Fruit fly (Drosophila melanogaster) whole organism, embryonic: ENCODE measurements around the gene CG18810.

Experiments
- Aef1 ChIP-seq: fragments of 200-800 bp; sonication (Bioruptor generic); IDR thresholded peaks from 3 replicates; pipeline ENCODE4 v1.3.6; 2022; ENCODE audit warnings: missing biosample characterization, missing genetic modification characterization
- CG10209 ChIP-seq: fragments of 200-800 bp; sonication (Bioruptor generic); optimal IDR thresholded peaks from 3 replicates; lab custom pipeline; 2017; ENCODE audit warnings: missing biosample characterization, mild to moderate bottlenecking, missing genetic modification characterization, missing genetic modification reagents
- CG11723 ChIP-seq: fragments of 200-800 bp; sonication (Bioruptor generic); optimal IDR thresholded peaks from 2 replicates; lab custom pipeline; 2017; ENCODE audit warnings: missing biosample characterization, mild to moderate bottlenecking, missing genetic modification characterization
- CG12391 ChIP-seq: fragments of 200-800 bp; sonication (Bioruptor generic); optimal IDR thresholded peaks from 3 replicates; lab custom pipeline; 2018; ENCODE audit warnings: missing biosample characterization, mild to moderate bottlenecking, missing genetic modification characterization, moderate library complexity
- CG13894 ChIP-seq: fragments of 200-800 bp; sonication (Bioruptor generic); optimal IDR thresholded peaks from 3 replicates; lab custom pipeline; 2018; ENCODE audit warnings: missing biosample characterization, mild to moderate bottlenecking, missing genetic modification characterization, moderate library complexity
- CG15696 ChIP-seq: fragments of 200-800 bp; sonication (Bioruptor generic); optimal IDR thresholded peaks from 2 replicates; lab custom pipeline; 2019; ENCODE audit warnings: missing biosample characterization, mild to moderate bottlenecking, missing genetic modification characterization, moderate library complexity
- CG16815 ChIP-seq: fragments of 200-800 bp; sonication (Bioruptor generic); optimal IDR thresholded peaks from 3 replicates; lab custom pipeline; 2017; ENCODE audit warnings: missing biosample characterization, mild to moderate bottlenecking, missing genetic modification characterization
- CG17385 ChIP-seq: fragments of 200-800 bp; sonication (Bioruptor generic); optimal IDR thresholded peaks from 3 replicates; lab custom pipeline; 2018; ENCODE audit warnings: missing biosample characterization, mild to moderate bottlenecking, missing genetic modification characterization
- CG17612 ChIP-seq: fragments of 200-800 bp; sonication (Bioruptor generic); IDR thresholded peaks from 2 replicates; pipeline ENCODE4 v1.3.6; 2022; ENCODE audit warnings: missing biosample characterization, missing genetic modification characterization
- CG1792 ChIP-seq: fragments of 200-800 bp; sonication (Bioruptor generic); optimal IDR thresholded peaks from 2 replicates; lab custom pipeline; 2016; ENCODE audit warnings: missing biosample characterization, missing genetic modification characterization
- CG2116 ChIP-seq: fragments of 200-800 bp; sonication (Bioruptor generic); optimal IDR thresholded peaks from 3 replicates; lab custom pipeline; 2018; ENCODE audit warnings: missing biosample characterization, mild to moderate bottlenecking, missing genetic modification characterization
- CG2678 ChIP-seq: fragments of 200-800 bp; sonication (Bioruptor generic); optimal IDR thresholded peaks from 3 replicates; lab custom pipeline; 2019; ENCODE audit warnings: missing biosample characterization, mild to moderate bottlenecking, missing genetic modification characterization, moderate library complexity
- CG2875 ChIP-seq: fragments of 200-800 bp; sonication (Bioruptor generic); optimal IDR thresholded peaks from 2 replicates; lab custom pipeline; 2017; ENCODE audit warnings: missing biosample characterization, mild to moderate bottlenecking, missing genetic modification characterization, missing genetic modification reagents
- CG34376 ChIP-seq: fragments of 200-800 bp; sonication (Bioruptor generic); optimal IDR thresholded peaks from 2 replicates; lab custom pipeline; 2018; ENCODE audit warnings: missing biosample characterization, mild to moderate bottlenecking, missing genetic modification characterization
- CG3847 ChIP-seq: fragments of 200-800 bp; sonication (Bioruptor generic); IDR thresholded peaks from 2 replicates; pipeline ENCODE4 v1.3.6; 2022; ENCODE audit warnings: missing biosample characterization, missing genetic modification characterization
- CG4282 ChIP-seq: fragments of 200-800 bp; sonication (Bioruptor generic); optimal IDR thresholded peaks from 2 replicates; lab custom pipeline; 2016; ENCODE audit warnings: missing biosample characterization, missing genetic modification characterization
- CG5180 ChIP-seq: fragments of 200-800 bp; sonication (Bioruptor generic); optimal IDR thresholded peaks from 3 replicates; lab custom pipeline; 2017; ENCODE audit warnings: missing biosample characterization, missing genetic modification characterization, mild to moderate bottlenecking, moderate library complexity, missing genetic modification reagents
- CG5953 ChIP-seq: fragments of 200-800 bp; sonication (Bioruptor generic); IDR thresholded peaks from 2 replicates; pipeline ENCODE4 v1.3.6; 2022; ENCODE audit warnings: missing biosample characterization, missing genetic modification characterization
- CG7928 ChIP-seq: fragments of 200-800 bp; sonication (Bioruptor generic); optimal IDR thresholded peaks from 2 replicates; lab custom pipeline; 2017; ENCODE audit warnings: missing biosample characterization, mild to moderate bottlenecking, missing genetic modification characterization
- CG8478 ChIP-seq: fragments of >200 bp; optimal IDR thresholded peaks from 2 replicates; lab custom pipeline; 2018
- CG8944 ChIP-seq: fragments of 200-800 bp; sonication (Bioruptor generic); optimal IDR thresholded peaks from 3 replicates; lab custom pipeline; 2016; ENCODE audit warnings: missing biosample characterization, missing genetic modification characterization
- CG9437 ChIP-seq: fragments of 200-800 bp; sonication (Bioruptor generic); optimal IDR thresholded peaks from 2 replicates; lab custom pipeline; 2018; ENCODE audit warnings: missing biosample characterization, mild to moderate bottlenecking, missing genetic modification characterization
- CrebB ChIP-seq: fragments of 200-800 bp; sonication (Bioruptor generic); optimal IDR thresholded peaks from 3 replicates; lab custom pipeline; 2018; ENCODE audit warnings: missing biosample characterization, mild to moderate bottlenecking, missing genetic modification characterization
- Dll ChIP-seq: fragments of 200-800 bp; sonication (Bioruptor generic); IDR thresholded peaks from 4 replicates; pipeline ENCODE4 v1.3.6; 2022; ENCODE audit warnings: missing biosample characterization, missing genetic modification characterization; ENCODE audit not compliant: partially characterized antibody
- Dref ChIP-seq: fragments of 200-800 bp; sonication (Bioruptor generic); IDR thresholded peaks from 2 replicates; pipeline ENCODE4 v1.3.6; 2022; ENCODE audit warnings: missing biosample characterization, missing genetic modification characterization
- HLHmδ ChIP-seq: fragments of 200-800 bp; sonication (Bioruptor generic); optimal IDR thresholded peaks from 2 replicates; lab custom pipeline; 2018; ENCODE audit warnings: missing biosample characterization, mild to moderate bottlenecking, missing genetic modification characterization, moderate library complexity
- Hand ChIP-seq: fragments of 200-800 bp; sonication (Bioruptor generic); optimal IDR thresholded peaks from 2 replicates; lab custom pipeline; 2017; ENCODE audit warnings: mild to moderate bottlenecking, missing biosample characterization, missing genetic modification reagents, missing genetic modification characterization
- Hey ChIP-seq: fragments of 200-800 bp; sonication (Bioruptor generic); optimal IDR thresholded peaks from 3 replicates; lab custom pipeline; 2018; ENCODE audit warnings: missing biosample characterization, mild to moderate bottlenecking, missing genetic modification characterization
- Kr ChIP-seq: fragments of 200-800 bp; sonication (Bioruptor generic); optimal IDR thresholded peaks from 2 replicates; lab custom pipeline; 2017; ENCODE audit warnings: missing biosample characterization, mild to moderate bottlenecking, missing genetic modification characterization
- MTF-1 ChIP-seq: fragments of 200-800 bp; sonication (Bioruptor generic); optimal IDR thresholded peaks from 2 replicates; lab custom pipeline; 2018; ENCODE audit warnings: missing biosample characterization, mild to moderate bottlenecking, missing genetic modification characterization, borderline replicate concordance
- NK7.1 ChIP-seq: fragments of 200-800 bp; sonication (Bioruptor generic); optimal IDR thresholded peaks from 3 replicates; lab custom pipeline; 2016; ENCODE audit warnings: missing biosample characterization, missing genetic modification characterization
- Oli ChIP-seq: fragments of 200-800 bp; sonication (Bioruptor generic); optimal IDR thresholded peaks from 2 replicates; lab custom pipeline; 2018; ENCODE audit warnings: missing biosample characterization, mild to moderate bottlenecking, missing genetic modification characterization, moderate library complexity
- Poxn ChIP-seq: fragments of 200-800 bp; sonication (Bioruptor generic); IDR thresholded peaks from 2 replicates; pipeline ENCODE4 v1.3.6; 2022; ENCODE audit warnings: missing biosample characterization, missing genetic modification characterization
- Sin3A ChIP-seq: fragments of >200 bp; optimal IDR thresholded peaks from 2 replicates; lab custom pipeline; 2018
- Sox100B ChIP-seq: fragments of 200-800 bp; sonication (Bioruptor generic); optimal IDR thresholded peaks from 3 replicates; lab custom pipeline; 2018; ENCODE audit warnings: missing biosample characterization, mild to moderate bottlenecking, missing genetic modification characterization
- Trl ChIP-seq, 3 experiments: fragments of >200 bp in 2 of 3; fragments of 200-800 bp in 1 of 3; sonication (Bioruptor generic) in 1 of 3; optimal IDR thresholded peaks; 2 replicates in 1 of 3; 3 replicates in 2 of 3; lab custom pipeline; 2016 to 2017; ENCODE audit warnings: missing biosample characterization in 1 of 3, missing genetic modification characterization in 1 of 3
- ewg ChIP-seq: fragments of 200-800 bp; sonication (Bioruptor generic); optimal IDR thresholded peaks from 3 replicates; lab custom pipeline; 2017; ENCODE audit warnings: mild to moderate bottlenecking, missing biosample characterization, missing genetic modification reagents, missing genetic modification characterization
- eyg ChIP-seq: fragments of 200-800 bp; sonication (Bioruptor generic); optimal IDR thresholded peaks from 3 replicates; lab custom pipeline; 2016; ENCODE audit warnings: missing biosample characterization, missing genetic modification characterization
- hkb ChIP-seq, 2 experiments: fragments of 200-800 bp in 1 of 2; fragments of >200 bp in 1 of 2; sonication (Bioruptor generic) in 1 of 2; IDR thresholded peaks in 1 of 2; optimal IDR thresholded peaks in 1 of 2; 2 replicates each; pipeline versions ENCODE4 v1.3.6 to Lab custom; 2017 to 2022; ENCODE audit warnings: missing biosample characterization in 1 of 2, missing genetic modification characterization in 1 of 2
- kni ChIP-seq: fragments of 200-800 bp; sonication (Bioruptor generic); optimal IDR thresholded peaks from 3 replicates; lab custom pipeline; 2017; ENCODE audit warnings: mild to moderate bottlenecking, missing biosample characterization, missing genetic modification reagents, missing genetic modification characterization
- lola ChIP-seq, 3 experiments: fragments of >200 bp in 2 of 3; fragments of 200-800 bp in 1 of 3; sonication (Bioruptor generic) in 1 of 3; optimal IDR thresholded peaks; 2 replicates each; lab custom pipeline; 2017 to 2019; ENCODE audit warnings: missing biosample characterization in 3 of 3, missing genetic modification characterization in 3 of 3, mild to moderate bottlenecking in 1 of 3, moderate library complexity in 1 of 3
- nmo ChIP-seq: fragments of 200-800 bp; sonication (Bioruptor generic); optimal IDR thresholded peaks from 2 replicates; lab custom pipeline; 2018; ENCODE audit warnings: missing biosample characterization, mild to moderate bottlenecking, missing genetic modification characterization, moderate library complexity
- onecut ChIP-seq: fragments of 200-800 bp; sonication (Bioruptor generic); IDR thresholded peaks from 2 replicates; pipeline ENCODE4 v1.3.6; 2022; ENCODE audit warnings: missing biosample characterization, missing genetic modification characterization
- pan ChIP-seq, 4 experiments: fragments of >200 bp in 3 of 4; fragments of 200-800 bp in 1 of 4; sonication (Bioruptor generic) in 1 of 4; optimal IDR thresholded peaks in 3 of 4; IDR thresholded peaks in 1 of 4; 2 replicates each; pipeline versions ENCODE4 v1.3.6 to Lab custom; 2017 to 2022; ENCODE audit warnings: missing biosample characterization in 2 of 4, missing genetic modification characterization in 2 of 4, mixed read lengths in 1 of 4
- pum ChIP-seq: fragments of 200-800 bp; sonication (Bioruptor generic); optimal IDR thresholded peaks from 2 replicates; lab custom pipeline; 2016; ENCODE audit warnings: missing biosample characterization, missing genetic modification characterization
- sens ChIP-seq: fragments of 200-800 bp; sonication (Bioruptor generic); peaks from one replicate; lab custom pipeline; 2016; ENCODE audit warnings: missing biosample characterization, missing genetic modification characterization
- sens-2 ChIP-seq: fragments of 200-800 bp; sonication (Bioruptor generic); IDR thresholded peaks from 2 replicates; pipeline ENCODE4 v1.3.6; 2022; ENCODE audit warnings: missing biosample characterization, missing genetic modification characterization
- vnd ChIP-seq: fragments of 200-800 bp; sonication (Bioruptor generic); IDR thresholded peaks from 3 replicates; pipeline ENCODE4 v1.3.6; 2022; ENCODE audit warnings: missing biosample characterization, missing genetic modification characterization; ENCODE audit not compliant: partially characterized antibody
- wek ChIP-seq: fragments of 200-800 bp; sonication (Bioruptor generic); optimal IDR thresholded peaks from 3 replicates; lab custom pipeline; 2018; ENCODE audit warnings: missing biosample characterization, mild to moderate bottlenecking, missing genetic modification characterization, moderate library complexity

The CG18810 gene

dm6 chr2L:20656110-20656509 is 7.4 kb downstream of the CG18810 start, which contains the start of the genes brun and CG2614 (continued):
- TF ChIP-seq Trl (optimal IDR thresholded peaks at IDR 0.05; lab: Kevin White, UChicago) (no peak), Trl (GFP tag; optimal IDR thresholded peaks at IDR 0.05; lab: Kevin White, UChicago) (peak; percentile 74), Hey (tag; lab: Kevin White, UChicago) (no peak), CG8478 (lab: Kevin White, UChicago) (no peak), CG34376 (GFP tag; lab: Kevin White, UChicago) (no peak), wek (GFP tag; lab: Kevin White, UChicago) (no peak), lola (GFP tag; optimal IDR thresholded peaks at IDR 0.05; lab: Kevin White, UChicago) (peak in 1 of 3 experiments; percentile 70), onecut (GFP tag; lab: Robert Waterston, UW) (no peak), CG9437 (GFP tag; lab: Kevin White, UChicago) (peak; percentile 12), sens-2 (peak; percentile 89), kni (GFP tag; lab: Kevin White, UChicago) (no peak), CG16815 (GFP tag; lab: Kevin White, UChicago) (peak; percentile 38), CG15696 (tag; lab: Kevin White, UChicago) (peak; percentile 53), Poxn (peak; percentile 13; the same call in 1 of the 2 replicates), eyg (GFP tag; lab: Kevin White, UChicago) (peak; percentile 41), CG2875 (GFP tag; lab: Kevin White, UChicago) (no peak), CG3847 (GFP tag; lab: Robert Waterston, UW) (peak; percentile 85), CG11723 (GFP tag; lab: Kevin White, UChicago) (no peak), CG5180 (GFP tag; lab: Kevin White, UChicago) (no peak), Aef1 (GFP tag; lab: Robert Waterston, UW) (peak; percentile 80), CG4282 (peak; percentile 24), CG1792 (GFP tag; lab: Kevin White, UChicago) (no peak), CG2678 (no peak), CG7928 (no peak), Kr (GFP tag; lab: Kevin White, UChicago) (no peak), hkb (optimal IDR thresholded peaks at IDR 0.05; lab: Kevin White, UChicago) (no peak), hkb (GFP tag; IDR thresholded peaks at IDR 0.05; lab: Robert Waterston, UW) (peak; percentile 56), CG8944 (peak; percentile 66), pan (optimal IDR thresholded peaks at IDR 0.05; lab: Kevin White, UChicago) (no peak), pan (GFP tag; optimal IDR thresholded peaks at IDR 0.05 in 1 of 2, IDR thresholded peaks at IDR 0.05 in 1 of 2) (no peak), Dref (GFP tag; lab: Robert Waterston, UW) (peak; percentile 58; the same call in 1 of the 2 replicates), MTF-1 (no peak), Hand (GFP tag; lab: Kevin White, UChicago) (no peak), nmo (GFP tag; lab: Kevin White, UChicago) (peak; percentile 83), CG17385 (GFP tag; lab: Kevin White, UChicago) (no peak), Oli (no peak), Dll (GFP tag; lab: Robert Waterston, UW) (peak; percentile 95), CG5953 (GFP tag; lab: Robert Waterston, UW) (0 out of 2 replicates have a peak, but pooled peaks have one; percentile 29), vnd (GFP tag; lab: Robert Waterston, UW) (peak; percentile 85), NK7.1 (GFP tag; lab: Kevin White, UChicago) (no peak), CG17612 (GFP tag; lab: Robert Waterston, UW) (no peak), CG10209 (GFP tag; lab: Kevin White, UChicago) (no peak), CG13894 (tag; lab: Kevin White, UChicago) (no peak), CrebB (peak; percentile 16), Sin3A (peak; percentile 99), sens (GFP tag; lab: Kevin White, UChicago) (peak; percentile 99), HLHmδ (GFP tag; lab: Kevin White, UChicago) (no peak), Sox100B (GFP tag; lab: Kevin White, UChicago) (no peak), CG2116 (peak; percentile 77), pum (GFP tag; lab: Kevin White, UChicago) (peak; percentile 76), CG12391 (tag; lab: Kevin White, UChicago) (peak; percentile 82), ewg (GFP tag; lab: Kevin White, UChicago) (no peak)
